Fruit fly (Drosophila melanogaster): ENCODE results near the gene CG5577.

Gene CG5577

dm6 chr3L:17846169-17846981 is 5.1 kb upstream of the CG5577 start, which contains the start of the genes MED19 and CG7430 (continued):
- TF ChIP-seq grau (tag; optimal IDR thresholded peaks at IDR 0.05) (peak; percentile 8), CG3163 (GFP tag; optimal IDR thresholded peaks at IDR 0.05) (no peak), CG10274 (GFP tag; optimal IDR thresholded peaks at IDR 0.05) (no peak), rib (GFP tag; IDR thresholded peaks at IDR 0.05) (no peak), sc (optimal IDR thresholded peaks at IDR 0.05) (no peak), sc (GFP tag; optimal IDR thresholded peaks at IDR 0.05) (no peak), nom (GFP tag; optimal IDR thresholded peaks at IDR 0.05) (peak; percentile 70), unpg (GFP tag; optimal IDR thresholded peaks at IDR 0.05) (peak; percentile 35), klu (GFP tag; IDR thresholded peaks at IDR 0.05) (no peak), Fer1 (GFP tag; optimal IDR thresholded peaks at IDR 0.05) (peak; percentile 70), Vsx1 (GFP tag; optimal IDR thresholded peaks at IDR 0.05) (no peak), CG14710 (tag; optimal IDR thresholded peaks at IDR 0.05) (peak; percentile 59), chn (GFP tag; optimal IDR thresholded peaks at IDR 0.05) (no peak), Nf-YC (tag; optimal IDR thresholded peaks at IDR 0.05) (peak; percentile 2), CTCF (GFP tag; optimal IDR thresholded peaks at IDR 0.05) (peak; percentile 17), CG8359 (GFP tag; optimal IDR thresholded peaks at IDR 0.05; ENCODE audit: borderline replicate concordance) (no peak), phol (tag; optimal IDR thresholded peaks at IDR 0.05) (peak; percentile 98), Ets97D (GFP tag; optimal IDR thresholded peaks at IDR 0.05) (peak; percentile 72), CG12299 (tag; optimal IDR thresholded peaks at IDR 0.05) (no peak), ftz-f1 (GFP tag; optimal IDR thresholded peaks at IDR 0.05) (peak; percentile 96), Jarid2 (GFP tag; optimal IDR thresholded peaks at IDR 0.05) (peak; percentile 84), CG9437 (GFP tag; optimal IDR thresholded peaks at IDR 0.05) (peak; percentile 20), CG5245 (GFP tag; optimal IDR thresholded peaks at IDR 0.05) (no peak), inv (GFP tag; IDR thresholded peaks at IDR 0.05; ENCODE audit: partially characterized antibody) (0 out of 2 replicates have a peak, but pooled peaks have one; percentile 11), CG17328 (GFP tag; IDR thresholded peaks at IDR 0.05) (0 out of 2 replicates have a peak, but pooled peaks have one; percentile 7), CG2712 (tag; optimal IDR thresholded peaks at IDR 0.05) (peak; percentile 26), Pdp1 (GFP tag; optimal IDR thresholded peaks at IDR 0.05) (peak in 1 of 2 experiments; percentile 17), slbo (GFP tag; IDR thresholded peaks at IDR 0.05) (peak; percentile 24; the same call in 1 of the 2 replicates), Dp (GFP tag; optimal IDR thresholded peaks at IDR 0.05) (peak; percentile 13), CG9932 (GFP tag; IDR thresholded peaks at IDR 0.05) (peak; percentile 47), CG4424 (GFP tag; optimal IDR thresholded peaks at IDR 0.05) (peak; percentile 9), CrebB (tag; optimal IDR thresholded peaks at IDR 0.05) (peak; percentile 28), CG15479 (GFP tag; optimal IDR thresholded peaks at IDR 0.05) (no peak), CG11085 (GFP tag; IDR thresholded peaks at IDR 0.05) (no peak), chinmo (GFP tag; IDR thresholded peaks at IDR 0.05; ENCODE audit: partially characterized antibody) (0 out of 4 replicates have a peak, but pooled peaks have one; percentile 32), zen (tag; optimal IDR thresholded peaks at IDR 0.05) (peak; percentile 61), row (GFP tag; IDR thresholded peaks at IDR 0.05) (peak; percentile 72), Ets65A (GFP tag) (peak; percentile 65), CG17186 (GFP tag; optimal IDR thresholded peaks at IDR 0.05) (no peak), CoRest (tag; optimal IDR thresholded peaks at IDR 0.05) (peak; percentile 46), ci (GFP tag; IDR thresholded peaks at IDR 0.05) (peak; percentile 68), Xbp1 (GFP tag; optimal IDR thresholded peaks at IDR 0.05) (peak; percentile 14), CG7928 (GFP tag; optimal IDR thresholded peaks at IDR 0.05) (peak; percentile 62), vvl (GFP tag; IDR thresholded peaks at IDR 0.05) (peak; percentile 20; the same call in 1 of the 2 replicates), BEAF-32 (GFP tag; optimal IDR thresholded peaks at IDR 0.05) (peak; percentile 80), Gug (GFP tag; IDR thresholded peaks at IDR 0.05) (no peak), Max (GFP tag; optimal IDR thresholded peaks at IDR 0.05) (no peak), dpn (GFP tag; optimal IDR thresholded peaks at IDR 0.05) (no peak), eve (GFP tag; optimal IDR thresholded peaks at IDR 0.05) (no peak)

Measured in whole organism, embryonic.